Fruit fly (Drosophila melanogaster) whole organism, larva: ENCODE measurements around the gene CG5191.

ENCODE experiments used
- noc ChIP-seq: fragments of 200-800 bp; sonication (Bioruptor generic); optimal IDR thresholded peaks from 3 replicates; lab custom pipeline; 2019; ENCODE audit warnings: missing biosample characterization, mild to moderate bottlenecking, missing genetic modification characterization, moderate library complexity

Gene CG5191

dm6 chr3R:20560668-20561226 is at the start of gene CG5191:
CG5191 (plus strand) TSS chr3R:20560865.
- no peak for TF ChIP-seq noc (tag; lab: Kevin White, UChicago)

DNA sequence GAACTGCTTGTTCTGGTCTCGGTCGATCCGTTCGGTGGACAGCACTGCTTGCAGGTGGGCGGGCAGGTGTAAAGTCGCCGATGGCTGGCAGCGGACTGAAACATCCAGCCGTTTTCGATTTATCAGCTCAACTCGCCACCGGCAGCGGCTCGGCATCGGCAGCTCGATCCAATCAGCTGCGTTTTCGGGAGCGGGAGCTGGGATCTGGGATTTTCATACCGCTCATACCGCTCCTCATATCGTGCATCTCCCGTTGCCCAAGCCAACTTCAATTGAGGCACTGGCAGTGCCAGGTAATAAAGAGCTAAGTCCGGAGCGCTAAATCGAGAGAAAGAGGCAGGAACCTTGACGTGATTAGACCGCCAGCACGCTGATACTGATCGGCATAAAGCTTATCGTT is 48.3 kb upstream of the CG5191 start, which contains the start of gene MFS9:
MFS9 (minus strand) TSS at position 101 of the 400 bp plus-strand sequence.
- no peak for TF ChIP-seq noc (tag; lab: Kevin White, UChicago)

DNA sequence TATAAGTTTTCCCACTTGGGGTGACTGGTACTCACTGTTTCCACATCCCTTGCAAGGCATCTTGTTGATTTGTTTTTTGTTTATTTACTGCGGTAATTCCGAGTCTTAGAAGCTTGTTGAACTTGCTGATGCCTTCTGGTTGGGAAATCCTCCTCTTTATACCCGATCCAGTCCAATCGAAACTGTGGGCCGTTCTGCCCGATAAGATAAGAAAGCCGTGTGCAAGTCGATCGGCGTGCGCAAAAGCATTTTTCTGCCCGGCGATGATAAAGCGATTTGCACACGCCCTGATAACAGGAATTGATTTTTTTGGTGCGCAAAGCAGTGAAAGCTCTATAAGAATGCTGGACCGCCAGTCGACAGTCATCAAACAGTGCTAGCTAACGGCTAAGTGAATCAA is 26.1 kb upstream of the CG5191 start, which contains the start of the genes MtnE and MtnD:
MtnE (minus strand) TSS at position 130 of the 400 bp plus-strand sequence.
MtnD (plus strand) TSS at position 388 of the 400 bp plus-strand sequence.
- TF ChIP-seq noc (tag; lab: Kevin White, UChicago): no peak

dm6 chr3R:20542283-20543144 is 18.2 kb upstream of the CG5191 start:
- no peak for TF ChIP-seq noc (tag; lab: Kevin White, UChicago)

DNA sequence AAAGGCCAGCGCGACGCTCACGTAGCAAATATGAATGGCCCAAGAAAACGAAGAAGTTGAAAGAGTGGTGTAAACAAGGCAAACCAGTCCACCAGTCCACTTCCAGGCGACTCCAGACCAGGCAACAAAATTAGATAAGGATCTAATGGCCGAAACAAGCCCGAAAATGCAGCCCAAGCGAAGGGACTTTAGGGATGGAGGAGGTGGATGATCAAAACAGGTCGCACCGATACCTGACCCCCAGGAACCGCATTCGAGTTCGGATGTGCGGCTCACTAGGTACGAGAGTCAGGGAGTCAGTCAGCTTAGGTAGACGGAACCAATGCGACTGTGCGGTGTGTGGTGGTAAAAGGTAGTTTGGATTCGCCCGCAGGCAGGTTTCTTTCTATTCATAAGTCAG is 17.4 kb upstream of the CG5191 start:
- TF ChIP-seq noc (tag; lab: Kevin White, UChicago): no peak

DNA sequence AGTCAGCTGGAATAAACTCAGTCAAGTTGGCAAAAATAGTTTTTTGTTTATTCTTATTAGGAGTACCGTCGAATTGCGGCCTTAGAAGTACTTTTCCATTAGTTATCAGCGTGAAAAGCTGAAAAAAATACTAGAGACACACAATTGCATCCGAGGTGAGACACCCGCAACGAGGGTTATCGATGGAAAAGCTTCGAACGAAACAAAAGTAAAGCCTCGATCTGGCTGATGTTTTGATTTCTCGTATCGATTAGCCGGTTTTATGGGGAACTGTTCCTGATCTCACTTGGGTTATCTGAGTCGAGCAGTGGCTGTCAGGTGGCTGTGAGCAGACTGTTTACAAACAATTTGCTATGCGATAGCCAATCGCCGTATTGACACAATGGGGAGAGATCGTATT is 16.9 kb upstream of the CG5191 start:
- TF ChIP-seq noc (tag; lab: Kevin White, UChicago): no peak

DNA sequence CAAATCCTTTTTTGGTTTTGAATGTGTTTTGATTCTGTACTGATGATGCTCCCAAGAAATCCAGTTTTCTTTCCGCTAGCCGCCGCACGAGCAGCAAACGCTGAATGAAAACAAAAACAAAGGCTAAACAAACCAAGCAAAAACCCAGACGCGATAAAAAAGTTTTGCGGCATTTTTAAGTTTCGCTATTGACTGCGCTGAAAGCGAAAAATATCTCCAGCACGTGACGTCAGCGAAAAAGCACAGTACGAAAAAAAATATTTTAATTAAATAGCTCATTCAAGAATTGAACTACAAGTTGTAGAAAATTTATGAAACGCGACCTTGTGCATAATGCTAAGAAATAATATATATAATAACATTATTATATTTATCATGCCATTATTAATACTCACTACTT is 15.7 kb upstream of the CG5191 start:
- TF ChIP-seq noc (tag; lab: Kevin White, UChicago): no peak

- TF ChIP-seq noc (tag; lab: Kevin White, UChicago): peak; percentile 10
Observed at dm6 chr3R:20545678-20546077, 15.0 kb upstream of the CG5191 start.

DNA sequence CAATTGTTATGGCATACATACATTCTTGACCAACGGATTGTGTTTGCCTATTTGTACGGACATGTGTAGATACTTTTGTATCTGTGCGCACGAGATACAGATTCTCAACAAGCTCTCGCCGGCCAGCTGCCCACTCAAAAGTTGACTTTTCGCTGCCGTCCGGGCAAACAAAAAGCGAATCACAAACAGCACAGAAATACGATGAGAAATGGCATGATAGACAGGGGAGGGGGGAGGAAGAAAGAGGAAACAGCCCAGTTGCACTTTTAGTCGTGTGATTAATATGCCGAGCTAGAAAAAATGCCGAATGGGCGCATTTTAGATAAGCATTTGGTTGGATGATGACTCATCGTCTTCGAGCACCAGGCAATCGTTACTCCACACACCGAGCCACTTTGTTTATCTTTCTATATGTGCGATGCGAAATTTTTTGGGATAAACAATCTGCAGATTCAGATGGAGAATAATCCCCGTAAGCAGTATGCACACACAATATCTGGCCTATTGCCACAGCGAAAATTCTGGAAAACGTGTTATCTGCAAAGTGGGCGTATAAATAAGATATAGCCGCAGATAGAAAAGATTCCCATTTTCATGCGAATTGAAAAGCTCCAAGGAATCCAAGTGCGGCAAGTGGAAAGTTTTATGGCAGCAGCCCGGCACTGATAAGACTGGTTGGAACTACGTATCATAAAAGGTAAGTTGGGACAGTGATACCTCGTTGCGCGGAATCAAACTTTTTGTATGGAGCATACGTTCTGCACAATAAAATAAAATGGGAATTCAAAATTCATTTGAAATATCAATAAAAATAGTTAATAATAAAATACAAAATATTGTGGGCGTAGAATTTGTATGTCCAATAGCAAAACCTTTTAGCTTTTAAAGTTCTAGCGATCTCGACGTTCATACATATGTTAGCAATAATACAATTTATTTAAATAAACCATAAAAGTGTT is 13.7 kb upstream of the CG5191 start:
- TF ChIP-seq noc (tag; lab: Kevin White, UChicago): peak; percentile 73

DNA sequence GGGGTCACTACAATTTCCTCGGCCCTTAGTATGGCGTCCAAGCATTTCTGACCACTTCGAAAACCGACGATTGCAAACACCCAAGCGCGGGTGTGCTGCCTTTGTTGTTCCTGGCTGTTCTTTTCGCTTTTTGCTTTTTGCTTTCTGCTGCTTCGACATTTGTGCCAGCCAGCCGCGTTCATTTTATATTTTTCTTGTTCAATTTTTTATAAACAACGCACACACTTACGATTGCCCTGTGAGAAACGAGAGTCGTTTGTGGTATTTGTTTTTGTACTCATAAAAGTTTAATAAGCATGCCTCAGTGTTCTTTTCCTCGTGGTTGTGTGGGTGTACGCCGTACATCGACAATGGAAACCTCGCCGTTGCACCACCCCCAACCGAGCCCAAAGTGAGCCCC is 12.9 kb upstream of the CG5191 start:
- TF ChIP-seq noc (tag; lab: Kevin White, UChicago): no peak

- peak; percentile 93 for TF ChIP-seq noc (tag; lab: Kevin White, UChicago)
Observed at dm6 chr3R:20548255-20548654, 12.4 kb upstream of the CG5191 start.

dm6 chr3R:20549017-20549854 is 11.4 kb upstream of the CG5191 start:
- TF ChIP-seq noc (tag; lab: Kevin White, UChicago): no peak

DNA sequence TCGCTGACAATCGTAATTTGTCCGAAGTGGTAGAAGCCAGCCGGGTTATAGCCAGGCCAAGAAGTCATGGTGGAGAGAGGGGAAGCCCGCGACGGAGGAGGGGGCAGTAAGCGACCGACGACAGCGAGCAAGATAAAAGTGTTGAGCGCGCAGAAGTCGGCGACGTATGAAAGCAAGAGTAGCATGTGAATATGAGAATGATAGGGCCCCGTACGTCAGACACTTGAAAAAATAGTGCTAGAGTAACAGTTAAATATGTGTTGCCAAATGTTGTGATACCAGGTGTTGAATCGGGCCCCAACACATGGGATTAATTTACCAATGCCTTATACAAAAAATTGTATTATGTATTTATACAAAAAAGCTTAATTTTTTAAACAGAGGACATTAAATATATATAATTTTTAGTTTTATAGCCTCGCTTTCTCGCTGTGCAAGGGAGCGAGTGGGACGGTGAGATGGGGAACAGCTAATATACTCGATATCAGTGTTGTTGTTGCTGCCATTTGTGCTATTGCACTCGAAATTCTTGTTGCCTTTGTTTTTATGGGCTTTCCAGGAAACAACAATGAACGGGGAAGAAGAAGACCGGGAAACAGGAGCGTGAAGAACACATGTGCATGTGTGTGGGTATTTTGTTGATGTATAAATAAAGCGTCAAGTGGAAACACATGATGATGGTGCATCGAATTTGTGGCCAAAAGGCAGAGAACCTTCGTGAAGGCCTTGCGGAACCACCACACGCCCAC is 10.6 kb upstream of the CG5191 start:
- peak; percentile 91 for TF ChIP-seq noc (tag; lab: Kevin White, UChicago)
